Fruit fly (Drosophila melanogaster): ENCODE measurements around the gene mTor.

mTor gene

DNA sequence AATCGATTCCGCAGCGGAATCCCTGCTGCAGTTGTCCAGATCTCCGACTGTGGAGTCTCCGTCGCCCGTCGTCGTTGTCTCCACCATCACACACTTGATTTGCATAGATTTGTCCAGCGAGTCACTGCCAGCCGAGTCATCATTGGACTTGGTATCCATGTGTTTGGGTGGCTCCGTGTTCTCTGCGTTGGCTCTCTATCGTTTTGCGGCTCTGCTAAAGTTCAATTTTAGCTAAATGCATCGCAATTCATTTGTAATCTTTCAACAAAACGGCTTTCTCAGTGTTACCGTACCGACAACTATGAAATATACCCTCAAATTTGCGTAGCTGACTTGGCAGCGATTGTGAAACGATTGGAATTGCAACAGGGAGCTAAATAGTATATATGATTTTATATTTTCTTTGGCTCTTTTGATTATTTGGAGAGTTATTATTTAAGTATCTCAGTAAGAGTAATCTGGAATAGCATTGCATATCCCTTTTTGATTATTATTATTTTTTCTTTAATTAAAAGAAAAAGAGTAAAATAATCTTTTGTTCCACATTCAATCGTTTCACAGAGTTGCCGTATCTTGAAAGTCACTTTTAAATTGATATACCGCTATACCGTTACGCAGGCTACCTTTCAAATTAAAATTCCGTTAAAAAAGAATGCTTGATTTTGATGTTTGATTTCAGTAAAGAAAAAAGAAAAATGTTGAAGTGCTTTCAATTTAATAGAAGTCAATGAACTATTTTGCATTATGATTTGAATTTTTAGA lies 16.9 kb downstream of the mTor start, which contains the start of gene CG9933:
Gene CG9933, minus strand, starts transcription at position 293 of the 762 bp plus-strand sequence.
- no peak for TF ChIP-seq CG8478 (optimal IDR thresholded peaks at IDR 0.05)
- TF ChIP-seq CTCF (optimal IDR thresholded peaks at IDR 0.05) = no peak

- TF ChIP-seq CTCF (optimal IDR thresholded peaks at IDR 0.05) (no peak), CG8478 (optimal IDR thresholded peaks at IDR 0.05) (no peak)
These were observed 24.6 kb downstream of the mTor start for dm6 chr2L:13028923-13029322.

dm6 chr2L:13035687-13036185 lies 31.5 kb downstream of the mTor start:
- no peak for TF ChIP-seq CG8478 (optimal IDR thresholded peaks at IDR 0.05)
- TF ChIP-seq CTCF (optimal IDR thresholded peaks at IDR 0.05) = no peak

dm6 chr2L:13042405-13042804 lies 38.1 kb downstream of the mTor start:
- TF ChIP-seq CTCF (optimal IDR thresholded peaks at IDR 0.05) (no peak), CG8478 (optimal IDR thresholded peaks at IDR 0.05) (no peak)

DNA sequence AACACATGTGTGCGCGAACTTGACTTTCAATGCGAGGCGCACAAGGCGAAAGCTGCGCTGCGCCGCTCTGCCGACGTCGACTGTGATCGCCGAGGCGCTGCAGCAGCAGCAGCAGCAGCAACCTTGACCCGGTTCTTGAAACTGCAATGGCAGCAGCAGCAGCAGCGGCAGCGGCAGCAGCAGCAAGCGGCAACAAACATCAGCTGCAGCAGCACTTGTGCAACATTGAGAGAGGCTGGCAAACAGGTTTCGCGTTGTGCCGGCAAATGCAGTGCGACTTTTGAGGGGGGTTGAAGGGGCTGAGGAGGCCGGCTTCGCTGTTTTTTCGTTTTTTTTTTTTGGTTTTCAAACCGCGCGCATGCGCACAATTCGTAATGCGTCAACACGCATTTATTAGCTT lies 39.9 kb downstream of the mTor start:
- no peak for TF ChIP-seq CTCF (optimal IDR thresholded peaks at IDR 0.05)
- no peak for TF ChIP-seq CG8478 (optimal IDR thresholded peaks at IDR 0.05)

dm6 chr2L:13045924-13046323 lies 41.6 kb downstream of the mTor start:
- TF ChIP-seq CG8478 (optimal IDR thresholded peaks at IDR 0.05) (no peak), CTCF (optimal IDR thresholded peaks at IDR 0.05) (no peak)

DNA sequence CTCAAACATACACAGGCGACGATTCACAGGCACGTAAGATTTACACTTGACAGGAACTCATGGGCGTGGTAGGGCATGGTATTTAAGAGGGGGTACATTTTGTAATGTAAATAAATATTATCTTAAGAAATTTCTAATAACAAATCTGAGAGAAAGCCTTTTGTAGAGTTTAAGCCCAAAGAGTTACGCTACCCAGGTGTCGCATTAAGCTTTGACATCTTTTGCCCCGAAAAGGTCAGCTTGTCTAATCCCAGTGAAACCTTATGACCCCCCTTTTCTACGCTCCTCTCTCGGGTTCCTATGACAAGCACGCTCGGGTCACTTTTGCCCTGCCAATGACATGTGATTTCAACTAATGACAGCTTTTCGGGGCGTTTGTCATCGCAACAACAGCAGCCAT lies 44.9 kb downstream of the mTor start:
- no peak for TF ChIP-seq CTCF (optimal IDR thresholded peaks at IDR 0.05)
- TF ChIP-seq CG8478 (optimal IDR thresholded peaks at IDR 0.05) = no peak

dm6 chr2L:13056022-13056421 lies 51.7 kb downstream of the mTor start:
- no peak for TF ChIP-seq CTCF (optimal IDR thresholded peaks at IDR 0.05)
- TF ChIP-seq CG8478 (optimal IDR thresholded peaks at IDR 0.05) = no peak

DNA sequence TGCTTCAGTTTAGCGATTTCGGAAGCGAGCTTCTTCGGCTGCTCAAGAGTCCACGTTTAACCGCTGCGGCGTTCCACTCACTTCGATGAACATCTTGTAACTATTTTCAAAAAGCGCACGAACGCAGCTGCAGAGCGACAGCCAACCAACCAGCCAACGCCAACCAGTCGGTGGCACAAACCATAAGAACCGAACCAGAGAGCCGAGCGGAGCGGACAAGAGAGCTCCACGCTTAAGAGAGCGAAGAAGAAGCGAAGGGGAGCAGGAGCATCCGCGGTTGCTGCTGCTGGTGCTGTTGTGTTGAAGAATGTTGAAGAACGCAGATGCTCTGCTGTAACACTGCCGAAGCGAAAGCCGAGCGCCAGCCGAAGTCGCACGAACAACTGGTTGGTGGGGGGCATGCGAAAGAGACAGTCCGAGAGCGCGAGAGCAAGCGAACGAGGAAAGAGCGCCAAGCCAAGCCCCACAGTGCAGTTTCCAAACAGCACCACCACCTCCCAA lies 55.8 kb downstream of the mTor start, which contains the start of gene CG9932:
Gene CG9932, minus strand, starts transcription at position 104 of the 501 bp plus-strand sequence.
- TF ChIP-seq CG8478 (optimal IDR thresholded peaks at IDR 0.05) (no peak), CTCF (optimal IDR thresholded peaks at IDR 0.05) (no peak)

Data from S2 (cell line).